Fruit fly (Drosophila melanogaster): ENCODE data around the gene CG31522.

The CG31522 gene

dm6 chr3R:4458272-4458671 is 4.4 kb downstream of the CG31522 start:
- TF ChIP-seq CTCF (optimal IDR thresholded peaks at IDR 0.05) (no peak), CG8478 (optimal IDR thresholded peaks at IDR 0.05) (no peak)

DNA sequence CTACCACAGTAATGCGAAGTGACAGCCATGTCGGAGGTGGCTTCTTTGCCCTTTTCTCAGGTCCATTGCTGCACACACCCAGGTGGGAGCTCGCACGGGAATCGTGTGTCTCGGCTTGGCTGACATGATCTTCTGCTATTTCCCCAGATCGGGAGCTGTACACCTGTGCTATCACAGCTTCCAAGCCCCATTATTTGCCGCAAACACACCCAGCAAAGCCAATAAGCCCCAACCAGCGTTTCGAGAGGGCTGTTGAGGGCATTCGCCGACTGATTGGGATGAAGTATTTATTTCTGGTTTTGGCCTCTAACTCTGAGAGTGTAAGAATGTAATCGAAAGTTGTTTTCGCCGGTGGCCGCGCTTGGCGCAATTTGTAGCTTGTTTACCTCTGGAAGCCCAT is 5.1 kb downstream of the CG31522 start:
- TF ChIP-seq CG8478 (optimal IDR thresholded peaks at IDR 0.05), result no peak
- no peak for TF ChIP-seq CTCF (optimal IDR thresholded peaks at IDR 0.05)

dm6 chr3R:4453213-4453956 is 9.3 kb downstream of the CG31522 start:
- peak in 1 of 2 experiments; percentile 4 for TF ChIP-seq CTCF (optimal IDR thresholded peaks at IDR 0.05)
- TF ChIP-seq CG8478 (optimal IDR thresholded peaks at IDR 0.05), result no peak

DNA sequence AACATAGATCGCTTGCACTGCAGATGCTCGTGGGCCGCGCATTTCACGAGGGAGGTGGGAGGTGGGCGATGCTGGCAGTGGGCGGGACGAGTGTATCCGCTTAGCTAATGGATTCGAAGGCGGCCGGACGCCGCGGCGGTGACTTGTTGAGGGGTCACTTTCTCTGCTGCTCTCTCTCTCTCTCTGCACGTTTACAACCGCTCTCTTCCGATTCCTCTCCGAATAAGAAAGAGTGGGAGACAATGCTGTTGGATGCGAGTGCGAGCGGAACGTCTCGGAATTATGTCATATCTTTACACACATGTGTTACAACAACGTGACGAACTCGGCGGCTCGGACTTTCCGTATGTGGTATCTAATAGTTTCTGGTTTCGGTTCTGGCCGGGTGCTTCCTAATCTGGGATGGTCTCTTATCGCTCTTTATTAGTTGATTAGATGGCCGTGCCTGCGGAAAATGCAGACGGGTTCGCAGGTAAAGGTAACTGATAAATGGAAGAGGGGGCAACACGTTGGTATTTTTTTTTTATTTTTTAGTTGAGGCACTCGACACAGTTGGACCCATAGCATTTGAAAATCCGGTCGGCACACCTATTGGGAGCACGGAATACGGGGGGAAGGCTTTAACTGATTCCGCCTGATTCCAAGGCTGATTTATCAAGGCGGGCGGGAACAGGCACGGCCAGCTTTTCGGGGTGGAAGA is 10.2 kb downstream of the CG31522 start:
- TF ChIP-seq CG8478 (optimal IDR thresholded peaks at IDR 0.05), result no peak
- no peak for TF ChIP-seq CTCF (optimal IDR thresholded peaks at IDR 0.05)

dm6 chr3R:4450721-4451120 is 12.0 kb downstream of the CG31522 start:
- no peak for TF ChIP-seq CG8478 (optimal IDR thresholded peaks at IDR 0.05)
- TF ChIP-seq CTCF (optimal IDR thresholded peaks at IDR 0.05), result no peak

DNA sequence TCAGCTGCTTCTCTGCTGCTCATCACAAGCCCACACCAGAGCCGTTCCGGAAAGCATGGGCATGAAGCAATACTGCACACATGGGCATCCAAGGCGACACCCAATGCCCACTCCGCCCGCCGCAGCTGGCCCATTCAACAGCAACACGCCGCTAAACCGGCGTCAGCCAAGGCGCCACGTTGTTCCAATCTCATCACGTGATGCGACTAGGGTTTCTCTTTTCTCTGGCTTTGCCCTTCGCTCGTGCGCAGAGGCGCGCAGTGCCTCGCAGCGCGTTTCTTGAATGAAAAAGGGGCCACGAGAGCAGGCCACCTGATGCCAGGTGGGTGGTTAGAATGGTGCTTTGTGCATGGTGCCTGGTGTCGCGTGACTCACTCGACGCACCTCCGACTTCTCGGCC is 13.4 kb downstream of the CG31522 start:
- no peak for TF ChIP-seq CTCF (optimal IDR thresholded peaks at IDR 0.05)
- no peak for TF ChIP-seq CG8478 (optimal IDR thresholded peaks at IDR 0.05)

DNA sequence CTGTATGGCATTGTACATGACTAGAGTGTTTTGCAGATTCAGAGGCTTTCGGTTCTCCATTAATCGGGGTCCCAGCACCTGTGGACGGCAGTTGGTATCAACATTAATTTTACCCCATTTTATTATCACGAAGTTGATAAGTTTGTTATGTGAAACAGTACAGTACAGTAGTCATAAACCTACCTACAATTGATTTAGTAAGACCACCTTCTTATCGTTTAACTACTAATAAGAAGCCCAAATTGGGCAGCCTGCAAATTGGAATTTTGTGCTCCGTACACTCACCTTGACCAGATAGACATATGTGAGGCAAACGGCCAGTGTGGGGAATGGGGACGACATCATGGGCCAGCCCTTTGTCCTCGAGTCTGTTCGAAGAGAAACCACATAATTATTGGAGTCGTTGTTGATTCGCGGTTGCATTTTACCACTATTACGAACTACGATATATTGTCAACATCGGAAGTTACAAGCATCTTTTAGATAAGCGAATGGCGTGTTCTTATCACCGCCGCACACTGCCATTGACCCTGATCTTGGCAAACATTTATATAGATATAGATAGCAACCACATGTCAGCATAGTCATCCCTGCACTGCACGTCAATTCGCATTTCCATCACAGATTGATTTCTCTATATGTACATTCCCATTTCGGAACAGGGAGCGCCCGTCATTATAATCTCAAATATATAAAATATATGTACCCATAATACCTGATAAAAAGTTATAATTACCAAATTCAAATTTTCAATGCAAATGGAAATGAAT is 16.0 kb downstream of the CG31522 start:
- TF ChIP-seq CG8478 (optimal IDR thresholded peaks at IDR 0.05) (no peak), CTCF (optimal IDR thresholded peaks at IDR 0.05) (no peak)

DNA sequence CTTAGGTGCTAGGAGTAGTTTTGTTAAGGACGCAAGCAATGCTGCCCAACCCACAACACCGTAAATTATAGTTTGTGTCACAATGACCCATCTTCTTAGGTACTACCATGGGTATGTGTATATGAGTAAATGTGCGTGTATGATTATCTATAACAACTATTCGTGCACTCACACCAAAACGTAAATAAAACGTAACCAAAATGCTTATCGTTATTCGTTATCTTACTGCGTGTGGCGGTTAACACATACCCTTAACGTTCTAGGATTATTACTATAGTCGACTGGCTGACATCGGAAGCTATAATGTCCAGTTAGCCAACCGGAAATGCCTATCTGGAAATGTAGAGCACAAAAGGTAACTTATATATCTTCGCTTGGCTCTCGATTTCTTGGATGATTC is 17.6 kb downstream of the CG31522 start:
- TF ChIP-seq CG8478 (optimal IDR thresholded peaks at IDR 0.05) (no peak), CTCF (optimal IDR thresholded peaks at IDR 0.05) (no peak)

dm6 chr3R:4437817-4438216 is 24.9 kb downstream of the CG31522 start:
- TF ChIP-seq CTCF (optimal IDR thresholded peaks at IDR 0.05), result no peak
- no peak for TF ChIP-seq CG8478 (optimal IDR thresholded peaks at IDR 0.05)

dm6 chr3R:4437113-4437512 is 25.6 kb downstream of the CG31522 start, which contains the start of the genes Lipt2 and CG14650:
Gene Lipt2, minus strand, starts transcription at chr3R:4437329.
Gene CG14650, plus strand, starts transcription at chr3R:4437387.
- TF ChIP-seq CG8478 (optimal IDR thresholded peaks at IDR 0.05), result no peak
- TF ChIP-seq CTCF (optimal IDR thresholded peaks at IDR 0.05), result peak; percentile 8 to 9

- TF ChIP-seq CG8478 (optimal IDR thresholded peaks at IDR 0.05), result no peak
- peak in 1 of 2 experiments; percentile 45 for TF ChIP-seq CTCF (optimal IDR thresholded peaks at IDR 0.05)
Observed at dm6 chr3R:4433441-4434077, 29.1 kb downstream of the CG31522 start, which contains the start of the genes eIF3a and CG1074. Gene eIF3a, minus strand, starts transcription at chr3R:4433895. Gene CG1074, plus strand, starts transcription at chr3R:4433965.

DNA sequence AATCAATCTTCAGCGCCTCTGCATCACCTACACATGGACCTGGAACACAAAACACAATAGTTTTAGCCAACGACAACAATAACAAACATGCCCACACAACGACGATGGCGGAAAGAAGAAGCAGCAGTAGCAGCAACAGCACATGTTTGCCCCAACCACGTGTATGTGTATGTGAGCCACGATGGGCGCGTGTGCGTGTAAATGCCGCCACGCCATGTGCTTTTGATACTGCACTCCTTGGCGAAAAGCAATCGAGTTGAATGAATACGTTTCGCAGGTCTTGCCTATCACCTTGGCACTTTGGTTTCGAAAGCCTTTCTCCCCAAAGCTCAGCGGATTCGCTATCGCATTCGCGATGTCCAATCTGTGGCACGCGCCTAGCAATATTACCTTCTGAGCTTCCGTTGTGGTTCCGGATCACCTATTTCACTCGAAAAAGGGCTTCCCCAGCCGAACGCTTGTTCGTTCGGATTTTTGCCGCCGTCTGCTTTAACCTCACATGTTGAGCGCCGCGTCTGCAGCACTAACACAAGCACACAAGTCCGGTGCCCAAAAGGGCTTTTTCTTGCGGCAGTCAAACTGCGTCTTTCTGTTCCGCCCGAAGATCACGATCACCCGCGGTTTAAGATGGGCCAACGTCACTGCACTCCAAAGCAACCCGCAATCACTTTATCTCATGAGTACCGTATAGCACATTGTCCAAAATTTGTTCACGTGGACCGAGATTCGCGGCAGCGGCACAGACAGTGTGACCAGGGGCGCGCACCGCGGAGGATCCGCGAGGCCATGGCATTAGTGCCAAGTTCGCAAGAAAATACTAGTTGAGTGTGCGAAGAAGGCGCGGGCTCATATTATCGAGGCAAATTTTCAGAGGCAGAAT is 33.9 kb downstream of the CG31522 start, which contains the start of gene srl:
Gene srl (minus strand): TSS at position 751 of the 880 bp plus-strand sequence.
- peak in 1 of 2 experiments; percentile 17 for TF ChIP-seq CTCF (optimal IDR thresholded peaks at IDR 0.05)
- no peak for TF ChIP-seq CG8478 (optimal IDR thresholded peaks at IDR 0.05)

DNA sequence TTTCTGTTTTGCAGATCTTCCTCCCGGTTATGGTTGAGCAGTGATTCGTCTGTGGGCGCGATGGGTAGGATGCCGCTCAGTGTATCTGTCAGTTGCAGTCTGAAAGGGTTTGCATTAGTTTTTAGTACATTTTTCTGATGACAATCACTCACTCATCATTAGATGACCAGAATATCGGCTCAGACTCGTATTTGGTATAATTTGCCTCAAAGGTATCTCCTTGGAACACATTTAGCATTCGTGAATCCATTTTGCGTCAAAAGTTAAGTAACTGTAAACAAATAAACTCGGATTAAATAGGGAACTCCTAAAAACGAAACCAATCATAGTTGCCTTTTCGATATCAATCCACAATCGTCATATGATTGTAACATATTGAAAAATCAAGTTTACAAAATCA is 36.0 kb downstream of the CG31522 start, which contains the start of gene CG31525:
Gene CG31525 (plus strand): TSS at position 301 of the 400 bp plus-strand sequence.
- TF ChIP-seq CTCF (optimal IDR thresholded peaks at IDR 0.05) (no peak), CG8478 (optimal IDR thresholded peaks at IDR 0.05) (no peak)

- TF ChIP-seq CTCF (optimal IDR thresholded peaks at IDR 0.05) (no peak), CG8478 (optimal IDR thresholded peaks at IDR 0.05) (no peak)
Observed at dm6 chr3R:4419482-4419881, 43.2 kb downstream of the CG31522 start, which contains the start of gene CG32944. Gene CG32944, minus strand, starts transcription at chr3R:4419578.

Measured in S2 (cell line).